Worm (Caenorhabditis elegans): ENCODE data around the gene hsp-3.

DNA sequence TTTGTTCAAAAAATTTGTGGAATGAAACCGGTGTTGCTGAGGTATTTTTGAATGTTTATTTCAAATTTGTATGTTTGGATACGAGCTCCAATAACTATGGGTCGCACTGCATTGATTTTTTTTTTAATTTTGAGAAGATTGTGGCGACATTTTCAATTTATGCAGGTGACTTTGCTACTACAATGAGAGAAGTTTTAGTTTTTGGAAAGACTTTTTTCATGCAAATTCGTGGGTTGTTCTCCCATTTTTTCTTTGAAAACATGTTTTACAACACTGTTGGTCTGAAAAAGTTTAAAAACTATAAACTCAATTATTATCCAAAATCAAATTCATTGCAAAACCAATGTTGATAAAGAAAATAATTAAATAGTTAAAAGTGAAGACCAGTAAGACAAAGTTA lies 3.2 kb downstream of the hsp-3 start:
- TF ChIP-seq unc-39 (tag; optimal IDR thresholded peaks at IDR 0.05), result no peak
- TF ChIP-seq elt-3 (tag; optimal IDR thresholded peaks at IDR 0.05), result no peak
- TF ChIP-seq nhr-23 (tag; optimal IDR thresholded peaks at IDR 0.05), result no peak
